3 fruit fly cellular contexts compared by ENCODE assay signal in genomic region chr3R:24027222-24027621, dm6.
TF ChIP-seq lines count a peak whose summit lies in the region.

No protein-coding gene starts in this region.

- no peak for TF ChIP-seq CTCF in whole organism, embryonic (GFP tag; optimal IDR thresholded peaks at IDR 0.05; lab: Kevin White, UChicago)

TF ChIP-seq in whole organism, embryonic, 481 proteins besides CTCF, POLR2A, EP300 and RAD21:
- TF ChIP-seq CG15479 (GFP tag; optimal IDR thresholded peaks at IDR 0.05; lab: Kevin White, UChicago) (peak; percentile 92), CG15514 (GFP tag; optimal IDR thresholded peaks at IDR 0.05; lab: Kevin White, UChicago) (no peak), Drgx (GFP tag; IDR thresholded peaks at IDR 0.05; lab: Robert Waterston, UW) (no peak), CG9727 (GFP tag; optimal IDR thresholded peaks at IDR 0.05; lab: Kevin White, UChicago) (no peak), CG16779 (GFP tag; IDR thresholded peaks at IDR 0.05; lab: Robert Waterston, UW) (no peak), CG17361 (GFP tag; IDR thresholded peaks at IDR 0.05; lab: Robert Waterston, UW) (no peak), HLH54F (GFP tag; optimal IDR thresholded peaks at IDR 0.05; lab: Kevin White, UChicago) (no peak), Spps (tag; optimal IDR thresholded peaks at IDR 0.05; lab: Kevin White, UChicago) (no peak), grn (GFP tag; optimal IDR thresholded peaks at IDR 0.05; lab: Kevin White, UChicago) (peak; percentile 7)

TF ChIP-seq in whole organism, prepupa, 60 proteins besides CTCF, POLR2A, EP300 and RAD21:
- TF ChIP-seq CG6276 (GFP tag; optimal IDR thresholded peaks at IDR 0.05; lab: Kevin White, UChicago) (no peak), CG7368 (GFP tag; optimal IDR thresholded peaks at IDR 0.05; lab: Kevin White, UChicago) (no peak), Gug (GFP tag; IDR thresholded peaks at IDR 0.05; lab: Robert Waterston, UW) (no peak), cyc (GFP tag; optimal IDR thresholded peaks at IDR 0.05; lab: Kevin White, UChicago) (no peak), CG31627 (GFP tag; optimal IDR thresholded peaks at IDR 0.05; lab: Kevin White, UChicago) (no peak), CG8632 (GFP tag; optimal IDR thresholded peaks at IDR 0.05; lab: Kevin White, UChicago) (no peak), vri (GFP tag; optimal IDR thresholded peaks at IDR 0.05; lab: Kevin White, UChicago) (peak; percentile 42), CG15336 (GFP tag; IDR thresholded peaks at IDR 0.05; lab: Robert Waterston, UW) (no peak)

TF ChIP-seq in whole organism, wandering third instar larva, 38 proteins besides CTCF, POLR2A, EP300 and RAD21:
- TF ChIP-seq Hr78 (GFP tag; optimal IDR thresholded peaks at IDR 0.05; lab: Kevin White, UChicago) (no peak), Rel (GFP tag; optimal IDR thresholded peaks at IDR 0.05; lab: Kevin White, UChicago) (no peak), Rel (tag; optimal IDR thresholded peaks at IDR 0.05; lab: Kevin White, UChicago) (peak; percentile 11)
